Fruit fly (Drosophila melanogaster): Measurements from ENCODE around the gene CG32202.

CG32202 gene

dm6 chr3L:18638043-18638442 is 43.9 kb upstream of the CG32202 start:
- peak; percentile 56 for TF ChIP-seq vri (GFP tag; optimal IDR thresholded peaks at IDR 0.05)
- no peak for TF ChIP-seq CG10669 (GFP tag; optimal IDR thresholded peaks at IDR 0.05)

dm6 chr3L:18638487-18638886 is 43.5 kb upstream of the CG32202 start:
- TF ChIP-seq CG10669 (GFP tag; optimal IDR thresholded peaks at IDR 0.05) (no peak), CG9139 (GFP tag; optimal IDR thresholded peaks at IDR 0.05) (no peak), esn (GFP tag; optimal IDR thresholded peaks at IDR 0.05) (peak; percentile 13), Met (GFP tag; optimal IDR thresholded peaks at IDR 0.05) (peak; percentile 17), Gug (GFP tag; IDR thresholded peaks at IDR 0.05) (no peak), CG6276 (GFP tag; optimal IDR thresholded peaks at IDR 0.05) (peak; percentile 10), CG6808 (GFP tag; optimal IDR thresholded peaks at IDR 0.05) (no peak), Hr38 (GFP tag; optimal IDR thresholded peaks at IDR 0.05) (no peak), CG8632 (GFP tag; optimal IDR thresholded peaks at IDR 0.05) (no peak), Hr4 (GFP tag; optimal IDR thresholded peaks at IDR 0.05) (peak; percentile 42), vri (GFP tag; optimal IDR thresholded peaks at IDR 0.05) (no peak), CG16779 (tag; optimal IDR thresholded peaks at IDR 0.05) (no peak), CG11902 (GFP tag; optimal IDR thresholded peaks at IDR 0.05) (no peak), Eip93F (GFP tag; optimal IDR thresholded peaks at IDR 0.05) (no peak), Eip78C (GFP tag) (peak; percentile 77), CG31627 (GFP tag; optimal IDR thresholded peaks at IDR 0.05) (no peak), CG6163 (GFP tag; IDR thresholded peaks at IDR 0.05) (no peak), CG32006 (GFP tag; optimal IDR thresholded peaks at IDR 0.05) (peak; percentile 60), pdm3 (GFP tag; optimal IDR thresholded peaks at IDR 0.05) (no peak), achi (GFP tag; optimal IDR thresholded peaks at IDR 0.05) (peak; percentile 30), Sox102F (GFP tag; optimal IDR thresholded peaks at IDR 0.05) (no peak), CG34406 (GFP tag; optimal IDR thresholded peaks at IDR 0.05) (peak; percentile 4), cyc (GFP tag; optimal IDR thresholded peaks at IDR 0.05) (no peak), fd85E (GFP tag; optimal IDR thresholded peaks at IDR 0.05) (no peak), CG7368 (GFP tag; optimal IDR thresholded peaks at IDR 0.05) (no peak), OdsH (GFP tag; optimal IDR thresholded peaks at IDR 0.05) (no peak), salr (GFP tag; optimal IDR thresholded peaks at IDR 0.05) (peak in 1 of 2 experiments; percentile 11), Ets21C (GFP tag; optimal IDR thresholded peaks at IDR 0.05) (no peak), Lpt (GFP tag; optimal IDR thresholded peaks at IDR 0.05) (no peak), Ets96B (tag; optimal IDR thresholded peaks at IDR 0.05) (no peak), svp (GFP tag) (peak; percentile 19), CG10631 (GFP tag; optimal IDR thresholded peaks at IDR 0.05) (peak; percentile 2), CG15336 (GFP tag; IDR thresholded peaks at IDR 0.05) (peak; percentile 27; the same call in 1 of the 2 replicates)

dm6 chr3L:18640584-18641527 is 41.1 kb upstream of the CG32202 start:
- TF ChIP-seq dac (GFP tag; optimal IDR thresholded peaks at IDR 0.05) = peak; percentile 73
- TF ChIP-seq ss (GFP tag; optimal IDR thresholded peaks at IDR 0.05) = peak; percentile 45 to 70
- TF ChIP-seq Sox15 (GFP tag; optimal IDR thresholded peaks at IDR 0.05) = peak; percentile 88
- peak; percentile 83 for TF ChIP-seq CG8632 (GFP tag; optimal IDR thresholded peaks at IDR 0.05)
- peak; percentile 99 for TF ChIP-seq CG6163 (GFP tag; IDR thresholded peaks at IDR 0.05)
- TF ChIP-seq CG3919 (GFP tag; optimal IDR thresholded peaks at IDR 0.05) = peak; percentile 98
- TF ChIP-seq CG32006 (GFP tag; optimal IDR thresholded peaks at IDR 0.05) = peak; percentile 94
- peak; percentile 75 for TF ChIP-seq CG3032 (tag; optimal IDR thresholded peaks at IDR 0.05)
- TF ChIP-seq net (GFP tag; optimal IDR thresholded peaks at IDR 0.05) = peak; percentile 87
- TF ChIP-seq svp (GFP tag) = peak; percentile 92
- TF ChIP-seq OdsH (GFP tag; optimal IDR thresholded peaks at IDR 0.05) = peak; percentile 97
- peak; percentile 69 for TF ChIP-seq spab (GFP tag; optimal IDR thresholded peaks at IDR 0.05)
- TF ChIP-seq CG8119 (GFP tag; IDR thresholded peaks at IDR 0.05) = peak; percentile 97
- TF ChIP-seq Smox (GFP tag; optimal IDR thresholded peaks at IDR 0.05) = peak; percentile 91
- TF ChIP-seq CG6276 (GFP tag; optimal IDR thresholded peaks at IDR 0.05) = peak; percentile 90
- TF ChIP-seq Sox102F (GFP tag; optimal IDR thresholded peaks at IDR 0.05) = peak; percentile 87
- peak; percentile 88 for TF ChIP-seq CG11762 (GFP tag; optimal IDR thresholded peaks at IDR 0.05; ENCODE audit: insufficient read depth)
- TF ChIP-seq CG34406 (GFP tag; optimal IDR thresholded peaks at IDR 0.05) = peak; percentile 86
- TF ChIP-seq fkh (GFP tag; optimal IDR thresholded peaks at IDR 0.05) = peak; percentile 54
- peak; percentile 81 for TF ChIP-seq CG16779 (tag; optimal IDR thresholded peaks at IDR 0.05)
- peak; percentile 95 for TF ChIP-seq achi (GFP tag; optimal IDR thresholded peaks at IDR 0.05)
- TF ChIP-seq CG1621 (tag; optimal IDR thresholded peaks at IDR 0.05) = peak; percentile 71
- peak; percentile 96 for TF ChIP-seq acj6 (GFP tag; optimal IDR thresholded peaks at IDR 0.05)
- peak; percentile 94 for TF ChIP-seq pdm3 (GFP tag; optimal IDR thresholded peaks at IDR 0.05)
- peak; percentile 81 for TF ChIP-seq vri (GFP tag; optimal IDR thresholded peaks at IDR 0.05)

Measured in whole organism, prepupa.